Worm (Caenorhabditis elegans) whole organism, L3 larva: ENCODE measurements around the gene dsb-3.

Experiments
- R02D3.7 ChIP-seq: fragments of 150-350 bp; optimal IDR thresholded peaks from 2 replicates; lab custom pipeline; 2014; ENCODE audit warnings: missing biosample characterization, missing genetic modification characterization
- ZK546.5 ChIP-seq: sonication (generic microtip); optimal IDR thresholded peaks from 2 replicates; lab custom pipeline; 2017; ENCODE audit warnings: missing biosample characterization, missing genetic modification characterization
- aly-2 ChIP-seq: fragments of 150-350 bp; optimal IDR thresholded peaks from 2 replicates; lab custom pipeline; 2014; ENCODE audit warnings: missing biosample characterization, missing genetic modification characterization
- ama-1 ChIP-seq: fragments of 150-350 bp; optimal IDR thresholded peaks from 2 replicates; lab custom pipeline; 2018
- ceh-16 ChIP-seq: sonication (generic microtip); optimal IDR thresholded peaks from 2 replicates; lab custom pipeline; 2017; ENCODE audit warnings: missing biosample characterization, missing genetic modification characterization
- ceh-28 ChIP-seq: fragments of 150-350 bp; optimal IDR thresholded peaks from 2 replicates; lab custom pipeline; 2014; ENCODE audit warnings: missing biosample characterization, missing genetic modification reagents, missing genetic modification characterization
- ceh-9 ChIP-seq: sonication (generic microtip); optimal IDR thresholded peaks from 2 replicates; lab custom pipeline; 2018; ENCODE audit warnings: missing biosample characterization, missing genetic modification characterization
- daf-12 ChIP-seq: fragments of 150-350 bp; optimal IDR thresholded peaks from 2 replicates; lab custom pipeline; 2014; ENCODE audit warnings: missing biosample characterization, missing genetic modification reagents, missing genetic modification characterization
- egl-27 ChIP-seq: sonication (generic microtip); optimal IDR thresholded peaks from 4 replicates; lab custom pipeline; 2017; ENCODE audit warnings: missing biosample characterization, missing genetic modification reagents, missing genetic modification characterization
- egl-5 ChIP-seq: fragments of 150-350 bp; optimal IDR thresholded peaks from 2 replicates; lab custom pipeline; 2017; ENCODE audit warnings: missing biosample characterization, missing genetic modification reagents, missing genetic modification characterization, inconsistent platforms
- elt-2 ChIP-seq: sonication (generic microtip); optimal IDR thresholded peaks from 2 replicates; lab custom pipeline; 2016; ENCODE audit warnings: missing genetic modification reagents, mild to moderate bottlenecking, missing genetic modification characterization, missing compliant biosample characterization
- elt-3 ChIP-seq, 3 experiments: fragments of 150-350 bp in 1 of 3; sonication (generic microtip) in 2 of 3; optimal IDR thresholded peaks; 2 replicates in 2 of 3; 4 replicates in 1 of 3; lab custom pipeline; 2014 to 2017; ENCODE audit warnings: missing biosample characterization in 3 of 3, missing genetic modification characterization in 3 of 3
- eor-1 ChIP-seq, 2 experiments: fragments of 150-350 bp; optimal IDR thresholded peaks; 2 replicates each; lab custom pipeline; 2014 to 2018; ENCODE audit warnings: missing biosample characterization in 2 of 2, missing genetic modification characterization in 2 of 2
- fkh-10 ChIP-seq: sonication (generic microtip); optimal IDR thresholded peaks from 2 replicates; lab custom pipeline; 2017; ENCODE audit warnings: missing biosample characterization, missing genetic modification reagents, missing genetic modification characterization
- fkh-2 ChIP-seq: fragments of 150-350 bp; optimal IDR thresholded peaks from 2 replicates; lab custom pipeline; 2014; ENCODE audit warnings: missing biosample characterization, missing genetic modification reagents, missing genetic modification characterization
- hmg-11 ChIP-seq: sonication (generic microtip); optimal IDR thresholded peaks from 2 replicates; lab custom pipeline; 2016; ENCODE audit warnings: missing genetic modification characterization, missing compliant biosample characterization
- jun-1 ChIP-seq: fragments of 150-350 bp; optimal IDR thresholded peaks from 2 replicates; lab custom pipeline; 2014; ENCODE audit warnings: missing biosample characterization, missing genetic modification reagents, missing genetic modification characterization
- lin-15B ChIP-seq: fragments of 150-350 bp; optimal IDR thresholded peaks from 2 replicates; lab custom pipeline; 2014; ENCODE audit warnings: missing biosample characterization, missing genetic modification characterization
- lin-39 ChIP-seq: fragments of 150-350 bp; optimal IDR thresholded peaks from 2 replicates; lab custom pipeline; 2018; ENCODE audit warnings: missing biosample characterization, missing genetic modification reagents, missing genetic modification characterization
- lsy-12 ChIP-seq: sonication (generic microtip); optimal IDR thresholded peaks from 2 replicates; lab custom pipeline; 2016; ENCODE audit warnings: mild to moderate bottlenecking, missing genetic modification characterization, missing compliant biosample characterization
- mml-1 ChIP-seq: fragments of 150-350 bp; sonication (generic microtip); optimal IDR thresholded peaks from 3 replicates; lab custom pipeline; 2014; ENCODE audit warnings: missing biosample characterization, missing genetic modification characterization
- nfya-1 ChIP-seq: sonication (generic microtip); optimal IDR thresholded peaks from 2 replicates; lab custom pipeline; 2017; ENCODE audit warnings: missing genetic modification characterization, mild to moderate bottlenecking, missing compliant biosample characterization, antibody characterized with exemption, moderate library complexity; ENCODE audit not compliant: insufficient read depth
- nhr-11 ChIP-seq: fragments of 150-350 bp; optimal IDR thresholded peaks from 2 replicates; lab custom pipeline; 2014; ENCODE audit warnings: missing biosample characterization, missing genetic modification characterization
- nhr-12 ChIP-seq: fragments of 150-350 bp; optimal IDR thresholded peaks from 2 replicates; lab custom pipeline; 2014; ENCODE audit warnings: missing biosample characterization, missing genetic modification characterization
- nhr-23 ChIP-seq: fragments of 150-350 bp; optimal IDR thresholded peaks from 2 replicates; lab custom pipeline; 2014; ENCODE audit warnings: missing biosample characterization, missing genetic modification reagents, missing genetic modification characterization
- nhr-237 ChIP-seq: fragments of 150-350 bp; optimal IDR thresholded peaks from 2 replicates; lab custom pipeline; 2014; ENCODE audit warnings: missing biosample characterization, missing genetic modification characterization
- nhr-77 ChIP-seq: fragments of 150-350 bp; optimal IDR thresholded peaks from 2 replicates; lab custom pipeline; 2014; ENCODE audit warnings: missing biosample characterization, missing genetic modification characterization
- pha-4 ChIP-seq: fragments of 150-350 bp; optimal IDR thresholded peaks from 2 replicates; lab custom pipeline; 2014; ENCODE audit warnings: missing biosample characterization, missing genetic modification reagents, missing genetic modification characterization
- pqm-1 ChIP-seq: fragments of 150-350 bp; optimal IDR thresholded peaks from 2 replicates; lab custom pipeline; 2017; ENCODE audit warnings: missing biosample characterization, missing genetic modification characterization, inconsistent platforms
- sea-2 ChIP-seq: fragments of 150-350 bp; sonication (generic microtip); optimal IDR thresholded peaks from 4 replicates; lab custom pipeline; 2014; ENCODE audit warnings: missing biosample characterization, missing genetic modification reagents, missing genetic modification characterization
- skn-1 ChIP-seq: fragments of 150-350 bp; optimal IDR thresholded peaks from 2 replicates; lab custom pipeline; 2014; ENCODE audit warnings: missing biosample characterization, missing genetic modification characterization
- snpc-4 ChIP-seq: fragments of 150-350 bp; optimal IDR thresholded peaks from 2 replicates; lab custom pipeline; 2014; ENCODE audit warnings: missing biosample characterization, missing genetic modification characterization
- tbx-2 ChIP-seq: sonication (generic microtip); optimal IDR thresholded peaks from 2 replicates; lab custom pipeline; 2016; ENCODE audit warnings: mild to moderate bottlenecking, missing genetic modification characterization, missing compliant biosample characterization
- unc-39 ChIP-seq: sonication (generic microtip); optimal IDR thresholded peaks from 4 replicates; lab custom pipeline; 2017; ENCODE audit warnings: missing biosample characterization, missing genetic modification characterization
- unc-62 ChIP-seq: fragments of 150-350 bp; sonication (generic microtip); optimal IDR thresholded peaks from 4 replicates; lab custom pipeline; 2014; ENCODE audit warnings: missing biosample characterization, missing genetic modification reagents, missing genetic modification characterization
- zag-1 ChIP-seq: fragments of 150-350 bp; optimal IDR thresholded peaks from 2 replicates; lab custom pipeline; 2014; ENCODE audit warnings: missing biosample characterization, missing genetic modification characterization
- ztf-11 ChIP-seq: fragments of 150-350 bp; optimal IDR thresholded peaks from 2 replicates; lab custom pipeline; 2014; ENCODE audit warnings: missing biosample characterization, missing genetic modification characterization
- ztf-4 ChIP-seq: fragments of 150-350 bp; optimal IDR thresholded peaks from 2 replicates; lab custom pipeline; 2014; ENCODE audit warnings: missing biosample characterization, missing genetic modification characterization

Gene dsb-3

DNA sequence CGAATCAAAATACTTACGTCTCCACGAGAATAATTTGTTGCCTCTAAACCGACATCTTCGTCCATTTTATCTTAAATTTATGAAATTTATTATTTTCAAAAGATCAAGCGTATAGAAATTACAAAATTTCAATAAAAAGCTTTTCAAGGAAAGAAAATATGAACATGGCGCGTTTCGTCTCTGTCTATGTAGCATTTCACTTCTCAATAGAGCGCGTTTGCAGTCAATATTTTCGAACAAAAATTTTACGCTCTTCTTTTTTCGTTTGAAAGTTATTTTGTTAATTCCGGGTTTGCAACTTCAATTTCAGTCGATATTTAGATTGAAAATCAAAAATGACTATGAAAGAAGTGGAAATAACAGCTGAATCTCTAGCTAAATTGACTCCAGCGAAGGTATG, 14.8 kb upstream of the dsb-3 start, which contains the start of the genes hcf-1 and swd-2.2:
Gene hcf-1, minus strand, starts transcription at position 70 of the 400 bp plus-strand sequence.
Gene swd-2.2, plus strand, starts transcription at position 206 of the 400 bp plus-strand sequence.
- TF ChIP-seq tbx-2 (tag; lab: Kevin White, UChicago) = no peak
- no peak for TF ChIP-seq ceh-16
- no peak for TF ChIP-seq ceh-9 (tag; lab: Kevin White, UChicago)
- no peak for TF ChIP-seq sea-2 (GFP tag; lab: Kevin White, UChicago)
- peak; percentile 75 for TF ChIP-seq lin-15B
- TF ChIP-seq ztf-4 (tag; lab: Kevin White, UChicago) = no peak
- TF ChIP-seq pha-4 (tag; lab: Kevin White, UChicago) = peak; percentile 72
- no peak for TF ChIP-seq pqm-1 (tag; lab: Kevin White, UChicago)
- no peak for TF ChIP-seq ama-1 (lab: Kevin White, UChicago)
- TF ChIP-seq fkh-2 (tag; lab: Kevin White, UChicago) = no peak
- TF ChIP-seq nhr-77 = no peak
- no peak for TF ChIP-seq fkh-10 (GFP tag; lab: Kevin White, UChicago)
- peak; percentile 5 for TF ChIP-seq R02D3.7 (tag; lab: Kevin White, UChicago)
- no peak for TF ChIP-seq daf-12 (tag; lab: Kevin White, UChicago)
- no peak for TF ChIP-seq elt-3 (tag; optimal IDR thresholded peaks at IDR 0.05; lab: Kevin White, UChicago)
- TF ChIP-seq aly-2 (tag; lab: Kevin White, UChicago) = no peak
- TF ChIP-seq skn-1 = no peak
- no peak for TF ChIP-seq nhr-12 (tag; lab: Kevin White, UChicago)
- no peak for TF ChIP-seq nhr-11 (tag; lab: Kevin White, UChicago)
- no peak for TF ChIP-seq nhr-237
- TF ChIP-seq elt-2 (tag; lab: Kevin White, UChicago) = peak; percentile 3
- TF ChIP-seq egl-27 (tag; lab: Kevin White, UChicago) = no peak
- TF ChIP-seq ztf-11 = no peak
- peak; percentile 13 for TF ChIP-seq snpc-4
- peak; percentile 28 for TF ChIP-seq nhr-23 (tag; lab: Kevin White, UChicago)
- no peak for TF ChIP-seq lsy-12 (tag; lab: Kevin White, UChicago)
- TF ChIP-seq nfya-1 (tag; lab: Kevin White, UChicago) = no peak
- no peak for TF ChIP-seq unc-39

- TF ChIP-seq elt-3 (tag; optimal IDR thresholded peaks at IDR 0.05; lab: Kevin White, UChicago) (no peak), fkh-10 (GFP tag; lab: Kevin White, UChicago) (no peak), fkh-2 (tag; lab: Kevin White, UChicago) (no peak), daf-12 (tag; lab: Kevin White, UChicago) (no peak), ZK546.5 (tag; lab: Kevin White, UChicago) (no peak), mml-1 (tag; lab: Kevin White, UChicago) (no peak), ceh-28 (no peak), snpc-4 (no peak), egl-5 (tag; lab: Kevin White, UChicago) (no peak), nhr-237 (no peak)
- TF ChIP-seq, all 47 proteins: peak for 0
Measured at ce11 chrIV:7770162-7770561, 10.7 kb upstream of the dsb-3 start, which contains the start of gene rdl-1. Gene rdl-1 (minus strand): TSS chrIV:7770262.

DNA sequence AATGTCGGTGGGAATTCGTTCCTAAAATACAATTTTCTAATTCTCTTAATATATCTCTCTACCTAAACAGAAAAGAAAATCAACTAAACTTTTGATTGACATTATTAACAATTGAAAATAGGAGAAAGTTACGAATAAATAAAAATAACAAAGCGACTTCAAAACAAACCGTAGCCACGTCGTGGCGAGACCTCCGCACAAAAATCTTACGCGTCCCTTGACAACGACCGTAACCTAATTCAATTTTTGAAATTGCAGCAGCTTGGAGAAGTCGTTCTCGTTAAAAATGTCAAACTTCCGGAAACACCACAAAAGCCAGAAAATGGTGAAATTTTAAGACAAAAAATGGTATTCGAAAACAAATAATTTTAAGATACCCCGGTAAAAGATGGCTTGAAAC, 4.9 kb upstream of the dsb-3 start:
- TF ChIP-seq ceh-28 = no peak
- TF ChIP-seq eor-1 (tag; optimal IDR thresholded peaks at IDR 0.05; lab: Kevin White, UChicago) = no peak
- TF ChIP-seq unc-62 (GFP tag; lab: Kevin White, UChicago) = no peak
- no peak for TF ChIP-seq R02D3.7 (tag; lab: Kevin White, UChicago)
- no peak for TF ChIP-seq egl-27 (tag; lab: Kevin White, UChicago)
- no peak for TF ChIP-seq nhr-12 (tag; lab: Kevin White, UChicago)
- no peak for TF ChIP-seq aly-2 (tag; lab: Kevin White, UChicago)
- TF ChIP-seq hmg-11 (tag; lab: Kevin White, UChicago) = no peak
- TF ChIP-seq nhr-23 (tag; lab: Kevin White, UChicago) = no peak
- TF ChIP-seq lsy-12 (tag; lab: Kevin White, UChicago) = no peak
- no peak for TF ChIP-seq jun-1 (tag; lab: Kevin White, UChicago)
- TF ChIP-seq fkh-10 (GFP tag; lab: Kevin White, UChicago) = no peak
- no peak for TF ChIP-seq zag-1 (tag; lab: Kevin White, UChicago)
- no peak for TF ChIP-seq snpc-4
- no peak for TF ChIP-seq lin-39 (tag; lab: Kevin White, UChicago)
- no peak for TF ChIP-seq skn-1
- no peak for TF ChIP-seq pha-4 (tag; lab: Kevin White, UChicago)
- TF ChIP-seq pqm-1 (tag; lab: Kevin White, UChicago) = no peak
- no peak for TF ChIP-seq egl-5 (tag; lab: Kevin White, UChicago)
- no peak for TF ChIP-seq fkh-2 (tag; lab: Kevin White, UChicago)
